Fruit fly (Drosophila melanogaster) whole organism, embryonic: Measurements from ENCODE around the gene Mdh2.
A peak's percentile ranks its signal among the peaks of the same experiment; 100 is the strongest.

Experiments
- ATbp ChIP-seq: fragments of 200-800 bp; sonication (Bioruptor generic); optimal IDR thresholded peaks from 2 replicates; lab custom pipeline; 2017; ENCODE audit warnings: missing biosample characterization, mild to moderate bottlenecking, missing genetic modification characterization, missing genetic modification reagents
- Aef1 ChIP-seq: fragments of 200-800 bp; sonication (Bioruptor generic); IDR thresholded peaks from 3 replicates; pipeline ENCODE4 v1.3.6; 2022; ENCODE audit warnings: missing biosample characterization, missing genetic modification characterization
- Awh ChIP-seq: fragments of 200-800 bp; sonication (Bioruptor generic); IDR thresholded peaks from 2 replicates; pipeline ENCODE4, ENCODE4 v1.3.6; 2022; ENCODE audit warnings: missing biosample characterization, missing genetic modification characterization
- CG10274 ChIP-seq: fragments of 200-800 bp; sonication (Bioruptor generic); optimal IDR thresholded peaks from 3 replicates; lab custom pipeline; 2017; ENCODE audit warnings: missing biosample characterization, mild to moderate bottlenecking, missing genetic modification characterization
- CG10979 ChIP-seq: fragments of 200-800 bp; sonication (Bioruptor generic); optimal IDR thresholded peaks from 2 replicates; lab custom pipeline; 2018; ENCODE audit warnings: missing biosample characterization, mild to moderate bottlenecking, missing genetic modification characterization, moderate library complexity
- CG12071 ChIP-seq: fragments of 200-800 bp; sonication (Bioruptor generic); optimal IDR thresholded peaks from 3 replicates; lab custom pipeline; 2018; ENCODE audit warnings: missing biosample characterization, mild to moderate bottlenecking, missing genetic modification characterization
- CG12299 ChIP-seq: fragments of 200-800 bp; sonication (Bioruptor generic); optimal IDR thresholded peaks from 2 replicates; lab custom pipeline; 2018; ENCODE audit warnings: missing biosample characterization, mild to moderate bottlenecking, missing genetic modification characterization
- CG1233 ChIP-seq: fragments of 200-800 bp; sonication (Bioruptor generic); optimal IDR thresholded peaks from 4 replicates; lab custom pipeline; 2018; ENCODE audit warnings: missing biosample characterization, mild to moderate bottlenecking, missing genetic modification characterization
- CG14050 ChIP-seq: fragments of 200-800 bp; sonication (Bioruptor generic); IDR thresholded peaks from 3 replicates; pipeline ENCODE4 v1.3.6; 2022; ENCODE audit warnings: missing biosample characterization, missing genetic modification characterization
- CG15011 ChIP-seq: fragments of 200-800 bp; sonication (Bioruptor generic); optimal IDR thresholded peaks from 3 replicates; lab custom pipeline; 2018; ENCODE audit warnings: missing biosample characterization, mild to moderate bottlenecking, missing genetic modification characterization
- CG15514 ChIP-seq: fragments of 200-800 bp; sonication (Bioruptor generic); optimal IDR thresholded peaks from 3 replicates; lab custom pipeline; 2017; ENCODE audit warnings: missing biosample characterization, missing genetic modification characterization, mild to moderate bottlenecking, moderate library complexity, missing genetic modification reagents
- CG16863 ChIP-seq: fragments of 200-800 bp; sonication (Bioruptor generic); optimal IDR thresholded peaks from 3 replicates; lab custom pipeline; 2016; ENCODE audit warnings: missing biosample characterization, missing genetic modification characterization
- CG17912 ChIP-seq: fragments of 200-800 bp; sonication (Bioruptor generic); optimal IDR thresholded peaks from 2 replicates; lab custom pipeline; 2018; ENCODE audit warnings: missing biosample characterization, mild to moderate bottlenecking, missing genetic modification characterization
- CG2202 ChIP-seq: fragments of 200-800 bp; sonication (Bioruptor generic); optimal IDR thresholded peaks from 2 replicates; lab custom pipeline; 2018; ENCODE audit warnings: missing biosample characterization, mild to moderate bottlenecking, missing genetic modification characterization
- CG30403 ChIP-seq: fragments of 200-800 bp; sonication (Bioruptor generic); optimal IDR thresholded peaks from 3 replicates; lab custom pipeline; 2016; ENCODE audit warnings: missing biosample characterization, missing genetic modification characterization
- CG32772 ChIP-seq: fragments of 200-800 bp; sonication (Bioruptor generic); IDR thresholded peaks from 2 replicates; pipeline ENCODE4 v1.3.6; 2022; ENCODE audit warnings: missing biosample characterization, missing genetic modification characterization
- CG4282 ChIP-seq: fragments of 200-800 bp; sonication (Bioruptor generic); optimal IDR thresholded peaks from 2 replicates; lab custom pipeline; 2016; ENCODE audit warnings: missing biosample characterization, missing genetic modification characterization
- CG43689 ChIP-seq: fragments of 200-800 bp; sonication (Bioruptor generic); IDR thresholded peaks from 2 replicates; pipeline ENCODE4 v1.3.6; 2022; ENCODE audit warnings: missing biosample characterization, missing genetic modification characterization
- CG7745 ChIP-seq: fragments of 200-800 bp; sonication (Bioruptor generic); optimal IDR thresholded peaks from 2 replicates; lab custom pipeline; 2018; ENCODE audit warnings: missing biosample characterization, mild to moderate bottlenecking, missing genetic modification characterization, moderate library complexity
- CG8290 ChIP-seq, 3 experiments: fragments of 200-800 bp; sonication (Bioruptor generic); optimal IDR thresholded peaks; 2 replicates each; lab custom pipeline; 2016 to 2019; ENCODE audit warnings: missing biosample characterization in 3 of 3, missing genetic modification characterization in 3 of 3, mild to moderate bottlenecking in 2 of 3, moderate library complexity in 1 of 3
- CG8359 ChIP-seq: fragments of 200-800 bp; sonication (Bioruptor generic); optimal IDR thresholded peaks from 2 replicates; lab custom pipeline; 2017; ENCODE audit warnings: missing biosample characterization, mild to moderate bottlenecking, missing genetic modification characterization, borderline replicate concordance
- CG9215 ChIP-seq: fragments of 200-800 bp; sonication (Bioruptor generic); IDR thresholded peaks from 2 replicates; pipeline ENCODE4 v1.3.6; 2022; ENCODE audit warnings: missing biosample characterization, missing genetic modification characterization
- CG9437 ChIP-seq: fragments of 200-800 bp; sonication (Bioruptor generic); optimal IDR thresholded peaks from 2 replicates; lab custom pipeline; 2018; ENCODE audit warnings: missing biosample characterization, mild to moderate bottlenecking, missing genetic modification characterization
- CG9727 ChIP-seq: fragments of 200-800 bp; sonication (Bioruptor generic); optimal IDR thresholded peaks from 3 replicates; lab custom pipeline; 2017; ENCODE audit warnings: missing biosample characterization, mild to moderate bottlenecking, missing genetic modification characterization
- Dip2 ChIP-seq: fragments of 200-800 bp; sonication (Bioruptor generic); IDR thresholded peaks from 2 replicates; pipeline ENCODE4 v1.3.6; 2022; ENCODE audit warnings: missing biosample characterization, missing genetic modification characterization
- Doc2 ChIP-seq: fragments of 200-800 bp; sonication (Bioruptor generic); IDR thresholded peaks from 2 replicates; pipeline ENCODE4 v1.3.6; 2022; ENCODE audit warnings: missing biosample characterization, missing genetic modification characterization
- Elba2 ChIP-seq: fragments of 200-800 bp; sonication (Bioruptor generic); optimal IDR thresholded peaks from 3 replicates; lab custom pipeline; 2016; ENCODE audit warnings: missing biosample characterization, missing genetic modification characterization
- HmgZ ChIP-seq: fragments of 200-800 bp; sonication (Bioruptor generic); optimal IDR thresholded peaks from 2 replicates; lab custom pipeline; 2018; ENCODE audit warnings: missing biosample characterization, mild to moderate bottlenecking, missing genetic modification characterization
- Meics ChIP-seq: fragments of 200-800 bp; sonication (Bioruptor generic); optimal IDR thresholded peaks from 2 replicates; lab custom pipeline; 2017; ENCODE audit warnings: missing biosample characterization, mild to moderate bottlenecking, missing genetic modification characterization
- Rx ChIP-seq: fragments of 200-800 bp; sonication (Bioruptor generic); IDR thresholded peaks from 2 replicates; pipeline ENCODE4 v1.3.6; 2022; ENCODE audit warnings: missing biosample characterization, missing genetic modification characterization
- Stat92E ChIP-seq, 3 experiments: fragments of >200 bp in 2 of 3; fragments of 200-800 bp in 1 of 3; sonication (Bioruptor generic) in 1 of 3; optimal IDR thresholded peaks; 2 replicates each; lab custom pipeline; 2017 to 2019; ENCODE audit warnings: missing biosample characterization in 3 of 3, missing genetic modification characterization in 3 of 3, mild to moderate bottlenecking in 1 of 3, moderate library complexity in 1 of 3
- Taf1 ChIP-seq: fragments of 200-800 bp; sonication (Bioruptor generic); IDR thresholded peaks from 2 replicates; pipeline ENCODE4 v1.3.6; 2022; ENCODE audit warnings: missing biosample characterization, missing genetic modification characterization
- Xrp1 ChIP-seq: fragments of 200-800 bp; sonication (Bioruptor generic); IDR thresholded peaks from 2 replicates; pipeline ENCODE4 v1.3.6; 2022; ENCODE audit warnings: missing biosample characterization, missing genetic modification characterization
- YL-1 ChIP-seq: fragments of 200-800 bp; sonication (Bioruptor generic); optimal IDR thresholded peaks from 3 replicates; lab custom pipeline; 2017; ENCODE audit warnings: missing biosample characterization, mild to moderate bottlenecking, missing genetic modification characterization
- ash1 ChIP-seq: fragments of 200-800 bp; sonication (Bioruptor generic); optimal IDR thresholded peaks from 2 replicates; lab custom pipeline; 2018; ENCODE audit warnings: missing biosample characterization, mild to moderate bottlenecking, missing genetic modification characterization
- cad ChIP-seq: fragments of >200 bp; optimal IDR thresholded peaks from 2 replicates; lab custom pipeline; 2017; ENCODE audit warnings: missing biosample characterization, missing genetic modification characterization
- ci ChIP-seq: fragments of 200-800 bp; sonication (Bioruptor generic); IDR thresholded peaks from 3 replicates; pipeline ENCODE4 v1.3.6; 2022; ENCODE audit warnings: missing biosample characterization, missing genetic modification characterization
- crp ChIP-seq, 2 experiments: fragments of 200-800 bp; sonication (Bioruptor generic); optimal IDR thresholded peaks; 2 replicates in 1 of 2; 3 replicates in 1 of 2; lab custom pipeline; 2017; ENCODE audit warnings: missing biosample characterization in 2 of 2, missing genetic modification characterization in 2 of 2, mild to moderate bottlenecking in 1 of 2, moderate library complexity in 1 of 2
- dmrt99B ChIP-seq: fragments of 200-800 bp; sonication (Bioruptor generic); optimal IDR thresholded peaks from 2 replicates; lab custom pipeline; 2018; ENCODE audit warnings: missing biosample characterization, mild to moderate bottlenecking, missing genetic modification characterization, moderate library complexity
- en ChIP-seq: fragments of 200-800 bp; sonication (Bioruptor generic); optimal IDR thresholded peaks from 2 replicates; lab custom pipeline; 2016; ENCODE audit warnings: missing biosample characterization, missing genetic modification characterization
- fd102C ChIP-seq: fragments of 200-800 bp; sonication (Bioruptor generic); optimal IDR thresholded peaks from 2 replicates; lab custom pipeline; 2018; ENCODE audit warnings: missing biosample characterization, mild to moderate bottlenecking, missing genetic modification characterization, moderate library complexity
- hb ChIP-seq: fragments of 200-800 bp; sonication (Bioruptor generic); IDR thresholded peaks from 3 replicates; pipeline ENCODE4 v1.3.6; 2022; ENCODE audit warnings: missing biosample characterization, missing genetic modification characterization; ENCODE audit not compliant: partially characterized antibody
- hth ChIP-seq: fragments of >200 bp; optimal IDR thresholded peaks from 2 replicates; lab custom pipeline; 2017; ENCODE audit warnings: inconsistent platforms
- nerfin-1 ChIP-seq: fragments of 200-800 bp; sonication (Bioruptor generic); optimal IDR thresholded peaks from 3 replicates; lab custom pipeline; 2019; ENCODE audit warnings: missing biosample characterization, mild to moderate bottlenecking, missing genetic modification characterization, moderate library complexity
- org-1 ChIP-seq: fragments of 200-800 bp; sonication (Bioruptor generic); optimal IDR thresholded peaks from 2 replicates; lab custom pipeline; 2017; ENCODE audit warnings: missing biosample characterization, missing genetic modification characterization
- p53 ChIP-seq: fragments of 200-800 bp; sonication (Bioruptor generic); optimal IDR thresholded peaks from 2 replicates; lab custom pipeline; 2016; ENCODE audit warnings: missing biosample characterization, missing genetic modification characterization
- pfk ChIP-seq: fragments of 200-800 bp; sonication (Bioruptor generic); optimal IDR thresholded peaks from 2 replicates; lab custom pipeline; 2018; ENCODE audit warnings: missing biosample characterization, mild to moderate bottlenecking, missing genetic modification characterization, moderate library complexity
- pho ChIP-seq: fragments of 200-800 bp; sonication (Bioruptor generic); optimal IDR thresholded peaks from 2 replicates; lab custom pipeline; 2016; ENCODE audit warnings: missing biosample characterization, missing genetic modification characterization
- scrt ChIP-seq: fragments of 200-800 bp; sonication (Bioruptor generic); optimal IDR thresholded peaks from 2 replicates; lab custom pipeline; 2018; ENCODE audit warnings: missing biosample characterization, mild to moderate bottlenecking, missing genetic modification characterization, moderate library complexity
- sr ChIP-seq: fragments of 200-800 bp; sonication (Bioruptor generic); IDR thresholded peaks from 3 replicates; pipeline ENCODE4 v1.3.6; 2022; ENCODE audit warnings: missing biosample characterization, missing genetic modification characterization
- stc ChIP-seq: fragments of 200-800 bp; sonication (Bioruptor generic); IDR thresholded peaks from 2 replicates; pipeline ENCODE4 v1.3.6; 2022; ENCODE audit warnings: missing biosample characterization, missing genetic modification characterization

Mdh2 gene

DNA sequence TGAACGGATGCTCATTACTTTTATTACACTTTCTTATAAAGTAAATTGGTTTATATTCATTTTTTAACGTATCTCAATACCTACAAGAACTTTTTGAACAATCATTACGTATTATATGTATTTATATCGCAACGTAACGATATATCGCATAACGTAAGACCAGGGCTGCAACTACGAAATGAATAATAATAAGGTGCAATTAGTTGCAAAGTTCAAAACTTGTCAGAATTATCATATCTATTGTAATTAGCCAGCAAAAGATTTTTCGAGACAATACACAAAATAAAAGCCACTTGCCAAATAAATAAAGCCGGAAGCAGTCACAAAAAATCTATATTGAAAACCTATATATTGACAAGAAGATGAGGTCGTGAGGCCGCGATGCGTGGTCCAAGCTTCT, 10.9 kb upstream of the Mdh2 start (continued):
- TF ChIP-seq Taf1 (GFP tag; lab: Robert Waterston, UW): no peak
- TF ChIP-seq CG10274 (GFP tag; lab: Kevin White, UChicago): no peak
- no peak for TF ChIP-seq CG32772 (GFP tag; lab: Robert Waterston, UW)
- no peak for TF ChIP-seq Awh
- no peak for TF ChIP-seq scrt
- TF ChIP-seq CG1233: no peak
- no peak for TF ChIP-seq en (GFP tag; lab: Kevin White, UChicago)
- TF ChIP-seq sr (GFP tag; lab: Robert Waterston, UW): no peak
- no peak for TF ChIP-seq ci (GFP tag; lab: Robert Waterston, UW)
- no peak for TF ChIP-seq fd102C (GFP tag; lab: Kevin White, UChicago)
- no peak for TF ChIP-seq CG7745
- TF ChIP-seq hb: no peak; the same call in 1 of the 3 replicates
- peak; percentile 46 for TF ChIP-seq HmgZ (tag; lab: Kevin White, UChicago)
- TF ChIP-seq CG30403 (GFP tag; lab: Kevin White, UChicago): peak; percentile 59
- no peak for TF ChIP-seq Xrp1 (GFP tag; lab: Robert Waterston, UW)
- peak; percentile 69 for TF ChIP-seq CG15514 (GFP tag; lab: Kevin White, UChicago)
- no peak for TF ChIP-seq dmrt99B (tag; lab: Kevin White, UChicago)
- TF ChIP-seq CG12299: no peak
- TF ChIP-seq pfk (GFP tag; lab: Kevin White, UChicago): no peak
- no peak for TF ChIP-seq crp (GFP tag; optimal IDR thresholded peaks at IDR 0.05; lab: Kevin White, UChicago)
- peak; percentile 12 for TF ChIP-seq CG16863
- TF ChIP-seq CG17912: no peak
- TF ChIP-seq hth: no peak
- no peak for TF ChIP-seq CG43689 (GFP tag; lab: Robert Waterston, UW)
- no peak for TF ChIP-seq CG10979 (tag; lab: Kevin White, UChicago)
- TF ChIP-seq Rx (GFP tag; lab: Robert Waterston, UW): no peak
- TF ChIP-seq CG4282 (GFP tag; lab: Kevin White, UChicago): peak; percentile 35
- no peak for TF ChIP-seq Doc2 (GFP tag; lab: Robert Waterston, UW)
- TF ChIP-seq cad (GFP tag; lab: Kevin White, UChicago): no peak
- TF ChIP-seq p53 (GFP tag; lab: Kevin White, UChicago): no peak
- peak; percentile 10 for TF ChIP-seq CG9727
- TF ChIP-seq CG9215: no peak
- no peak for TF ChIP-seq stc (GFP tag; lab: Robert Waterston, UW)
- no peak for TF ChIP-seq nerfin-1 (tag; lab: Kevin White, UChicago)
- TF ChIP-seq org-1: no peak
- peak; percentile 24 for TF ChIP-seq Meics (GFP tag; lab: Kevin White, UChicago)
- no peak for TF ChIP-seq ash1 (GFP tag; lab: Kevin White, UChicago)
- TF ChIP-seq CG15011 (GFP tag; lab: Kevin White, UChicago): no peak
- TF ChIP-seq ATbp: no peak
- peak; percentile 100 for TF ChIP-seq CG9437 (GFP tag; lab: Kevin White, UChicago)
- no peak for TF ChIP-seq Elba2 (GFP tag; lab: Kevin White, UChicago)
- no peak for TF ChIP-seq CG2202
- no peak for TF ChIP-seq CG8359 (GFP tag; lab: Kevin White, UChicago)
- TF ChIP-seq Aef1: no peak; the same call in 2 of the 3 replicates
- no peak for TF ChIP-seq YL-1
- no peak for TF ChIP-seq Stat92E (GFP tag; optimal IDR thresholded peaks at IDR 0.05; lab: Kevin White, UChicago)
- no peak for TF ChIP-seq Dip2 (GFP tag; lab: Robert Waterston, UW)
- no peak for TF ChIP-seq CG12071 (GFP tag; lab: Kevin White, UChicago)
- no peak for TF ChIP-seq CG14050 (GFP tag; lab: Robert Waterston, UW)
- no peak for TF ChIP-seq CG8290 (GFP tag; optimal IDR thresholded peaks at IDR 0.05; lab: Kevin White, UChicago)
- no peak for TF ChIP-seq CG8290 (tag; optimal IDR thresholded peaks at IDR 0.05; lab: Kevin White, UChicago)
- no peak for TF ChIP-seq pho
